Worm (Caenorhabditis elegans) whole organism, midembryonic: Measurements from ENCODE around the gene mab-10.

Experiments
- flt-1 ChIP-seq: fragments of 200-800 bp; sonication (Bioruptor generic); IDR thresholded peaks from 2 replicates; pipeline ENCODE4 v1.3.6; 2022; ENCODE audit warnings: missing genetic modification characterization, missing compliant biosample characterization
- klf-2 ChIP-seq: fragments of 200-800 bp; sonication (Bioruptor generic); conservative IDR thresholded peaks from 2 replicates; pipeline ENCODE4 v1.3.6; 2022; ENCODE audit warnings: missing genetic modification reagents, missing genetic modification characterization, missing compliant biosample characterization
- tab-1 ChIP-seq: fragments of 200-800 bp; sonication (Bioruptor generic); IDR thresholded peaks from 2 replicates; pipeline ENCODE4 v1.3.6; 2022; ENCODE audit warnings: missing genetic modification characterization, missing compliant biosample characterization

DNA sequence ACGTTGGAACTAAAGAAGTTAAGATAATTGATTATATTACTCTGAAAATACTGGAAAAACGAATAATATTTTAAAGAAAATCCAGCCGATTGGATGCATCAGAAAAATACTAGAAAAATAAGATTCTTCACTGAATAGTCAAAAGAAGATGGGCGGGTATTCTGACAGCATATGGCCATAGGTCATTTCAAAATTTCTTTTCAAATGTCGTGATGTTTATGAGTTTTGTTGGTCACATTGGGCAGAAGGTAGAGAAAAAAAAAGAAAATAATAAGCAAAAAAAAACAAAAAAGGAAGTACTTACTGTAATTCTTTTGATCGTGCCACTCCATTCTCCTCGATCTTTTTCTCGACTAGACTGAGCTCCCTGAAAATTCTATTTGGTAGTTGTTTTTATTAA lies 4.3 kb upstream of the mab-10 start, which contains the start of gene F59B10.5:
- TF ChIP-seq klf-2 (GFP tag; lab: Robert Waterston, UW) (no peak), flt-1 (no peak), tab-1 (GFP tag; lab: Robert Waterston, UW) (no peak)
